Fruit fly (Drosophila melanogaster): ENCODE data around the gene CG3345.

The CG3345 gene

DNA sequence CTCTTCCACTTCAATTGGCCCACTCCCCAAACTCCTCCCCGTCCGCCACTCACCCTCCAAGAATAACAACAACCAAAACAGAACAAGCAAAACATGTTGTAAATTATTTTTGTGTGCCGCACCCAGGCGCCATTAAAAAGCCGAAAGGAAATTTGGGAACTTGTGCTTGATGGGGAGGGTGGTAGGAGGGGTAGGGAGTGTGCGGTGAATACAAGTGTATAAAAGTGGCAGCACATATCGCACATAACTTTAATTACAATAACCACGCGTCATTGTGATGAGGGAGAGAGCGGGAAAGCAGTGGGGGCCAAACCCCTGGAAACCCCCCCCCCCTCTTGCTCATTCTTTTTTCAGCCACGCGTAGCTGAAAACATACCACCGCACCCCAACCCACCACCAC lies 38.2 kb downstream of the CG3345 start (continued):
- TF ChIP-seq Awh (GFP tag; IDR thresholded peaks at IDR 0.05) (0 out of 2 replicates have a peak, but pooled peaks have one; percentile 27), bsh (GFP tag; optimal IDR thresholded peaks at IDR 0.05) (no peak), cwo (GFP tag; optimal IDR thresholded peaks at IDR 0.05) (peak; percentile 19), ERR (GFP tag; optimal IDR thresholded peaks at IDR 0.05) (no peak), schlank (tag; optimal IDR thresholded peaks at IDR 0.05) (peak; percentile 17), MBD-R2 (GFP tag; IDR thresholded peaks at IDR 0.05) (no peak)

- peak; percentile 43 for TF ChIP-seq fd64A (GFP tag; optimal IDR thresholded peaks at IDR 0.05)
- no peak for TF ChIP-seq CG3847 (GFP tag; IDR thresholded peaks at IDR 0.05)
- TF ChIP-seq sens (GFP tag), result peak; percentile 3
- TF ChIP-seq E2f1 (GFP tag; IDR thresholded peaks at IDR 0.05), result no peak
- peak; percentile 27 for TF ChIP-seq abd-A (tag; optimal IDR thresholded peaks at IDR 0.05)
- no peak for TF ChIP-seq mld (GFP tag; IDR thresholded peaks at IDR 0.05; ENCODE audit: partially characterized antibody)
- TF ChIP-seq sd (tag; optimal IDR thresholded peaks at IDR 0.05), result peak; percentile 69
- peak; percentile 71 for TF ChIP-seq CG12769 (tag; optimal IDR thresholded peaks at IDR 0.05)
- no peak for TF ChIP-seq Mes4 (GFP tag; optimal IDR thresholded peaks at IDR 0.05)
- no peak for TF ChIP-seq CrebB (tag; optimal IDR thresholded peaks at IDR 0.05)
- TF ChIP-seq D19A (tag; optimal IDR thresholded peaks at IDR 0.05), result no peak
- TF ChIP-seq CG9817 (tag; optimal IDR thresholded peaks at IDR 0.05), result no peak
- peak; percentile 56; the same call in 1 of the 3 replicates for TF ChIP-seq sr (GFP tag; IDR thresholded peaks at IDR 0.05)
- no peak for TF ChIP-seq CG8388 (GFP tag; optimal IDR thresholded peaks at IDR 0.05)
- TF ChIP-seq ssp (GFP tag; IDR thresholded peaks at IDR 0.05), result no peak
- no peak for TF ChIP-seq HHEX (GFP tag; optimal IDR thresholded peaks at IDR 0.05)
- TF ChIP-seq CG10462 (GFP tag; optimal IDR thresholded peaks at IDR 0.05), result no peak
- no peak for TF ChIP-seq pum (GFP tag; optimal IDR thresholded peaks at IDR 0.05)
- TF ChIP-seq kah (GFP tag; optimal IDR thresholded peaks at IDR 0.05), result peak; percentile 69
- no peak for TF ChIP-seq lab (GFP tag; optimal IDR thresholded peaks at IDR 0.05)
- no peak for TF ChIP-seq dati (GFP tag; IDR thresholded peaks at IDR 0.05)
- TF ChIP-seq lola (GFP tag; optimal IDR thresholded peaks at IDR 0.05), result no peak
- TF ChIP-seq maf-S (GFP tag; optimal IDR thresholded peaks at IDR 0.05), result no peak
- peak; percentile 17 for TF ChIP-seq run (tag; optimal IDR thresholded peaks at IDR 0.05)
- no peak for TF ChIP-seq Hr78 (GFP tag; optimal IDR thresholded peaks at IDR 0.05)
- TF ChIP-seq CG4360 (GFP tag; IDR thresholded peaks at IDR 0.05), result no peak
- no peak for TF ChIP-seq emc (GFP tag; optimal IDR thresholded peaks at IDR 0.05)
These were observed 39.4 kb downstream of the CG3345 start for dm6 chr2L:308194-308706.

DNA sequence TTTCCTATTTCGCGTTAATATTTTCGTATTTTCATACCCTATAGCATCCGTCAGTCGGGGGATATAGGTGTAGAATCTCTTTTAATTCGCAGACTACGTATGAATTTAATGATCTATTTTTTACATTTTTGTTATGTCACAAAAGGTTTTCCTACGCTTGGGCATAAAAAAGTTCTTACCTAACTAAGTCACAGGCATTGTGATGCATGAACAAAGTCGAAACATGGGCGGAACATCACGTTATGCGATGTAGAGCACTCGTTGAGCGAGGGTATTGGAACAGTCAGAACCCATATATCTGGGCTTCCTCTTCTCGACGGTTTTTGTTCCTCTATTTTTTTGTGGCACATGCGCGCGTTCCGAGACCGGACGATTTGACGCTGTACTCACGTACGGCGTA lies 40.3 kb downstream of the CG3345 start:
- TF ChIP-seq CG2678 (tag; optimal IDR thresholded peaks at IDR 0.05) (peak; percentile 38), sens (GFP tag) (peak; percentile 62), grau (tag; optimal IDR thresholded peaks at IDR 0.05) (peak; percentile 23), tll (GFP tag; optimal IDR thresholded peaks at IDR 0.05) (peak in 1 of 2 experiments; percentile 4), CG14014 (GFP tag; IDR thresholded peaks at IDR 0.05) (no peak), onecut (GFP tag; IDR thresholded peaks at IDR 0.05) (no peak), Mes4 (GFP tag; optimal IDR thresholded peaks at IDR 0.05) (no peak), CG2120 (GFP tag; optimal IDR thresholded peaks at IDR 0.05) (peak; percentile 40), sisA (GFP tag; IDR thresholded peaks at IDR 0.05) (peak; percentile 16; the same call in 1 of the 2 replicates), zfh2 (GFP tag; optimal IDR thresholded peaks at IDR 0.05) (peak; percentile 17), Xbp1 (GFP tag; optimal IDR thresholded peaks at IDR 0.05) (peak; percentile 9), Ets65A (GFP tag) (peak; percentile 90), CG8359 (GFP tag; optimal IDR thresholded peaks at IDR 0.05; ENCODE audit: borderline replicate concordance) (no peak), Lpt (GFP tag; optimal IDR thresholded peaks at IDR 0.05) (no peak), CG6272 (GFP tag; IDR thresholded peaks at IDR 0.05) (0 out of 2 replicates have a peak, but pooled peaks have one; percentile 13), Optix (GFP tag; IDR thresholded peaks at IDR 0.05) (no peak), E2f2 (GFP tag; IDR thresholded peaks at IDR 0.05) (no peak), CG7839 (tag; optimal IDR thresholded peaks at IDR 0.05) (peak; percentile 33), mam (GFP tag; optimal IDR thresholded peaks at IDR 0.05) (peak; percentile 4)
